Worm (Caenorhabditis elegans) whole organism, L1 larva: ENCODE measurements around the gene C55C3.3.
A peak's percentile ranks its signal among the peaks of the same experiment; 100 is the strongest.

Experiments used
- C34B4.2 ChIP-seq: sonication (generic microtip); optimal IDR thresholded peaks from 2 replicates; lab custom pipeline; 2017; ENCODE audit warnings: mild to moderate bottlenecking, missing genetic modification characterization, missing compliant biosample characterization
- F16B12.6 ChIP-seq: fragments of 150-350 bp; optimal IDR thresholded peaks from 2 replicates; lab custom pipeline; 2014; ENCODE audit warnings: missing biosample characterization, missing genetic modification characterization
- alr-1 ChIP-seq: fragments of 200-800 bp; sonication (Bioruptor generic); optimal IDR thresholded peaks from 2 replicates; lab custom pipeline; 2018; ENCODE audit warnings: borderline replicate concordance, mild to moderate bottlenecking, missing genetic modification characterization, missing compliant biosample characterization
- blmp-1 ChIP-seq: fragments of 150-350 bp; optimal IDR thresholded peaks from 2 replicates; lab custom pipeline; 2014; ENCODE audit warnings: missing biosample characterization, missing genetic modification characterization
- ceh-88 ChIP-seq: fragments of 200-800 bp; sonication (Bioruptor generic); IDR thresholded peaks from 2 replicates; pipeline ENCODE4 v1.3.6; 2022; ENCODE audit warnings: missing genetic modification characterization, missing compliant biosample characterization
- dpl-1 ChIP-seq, 3 experiments: fragments of 150-350 bp in 2 of 3; sonication (generic microtip) in 1 of 3; optimal IDR thresholded peaks; 2 replicates each; lab custom pipeline; 2014 to 2017; ENCODE audit warnings: missing biosample characterization in 3 of 3, missing genetic modification characterization in 3 of 3, missing genetic modification reagents in 3 of 3
- dsc-1 ChIP-seq: sonication (generic microtip); optimal IDR thresholded peaks from 2 replicates; lab custom pipeline; 2016; ENCODE audit warnings: mild to moderate bottlenecking, missing genetic modification characterization, missing compliant biosample characterization
- elt-2 ChIP-seq: sonication (generic microtip); optimal IDR thresholded peaks from 2 replicates; lab custom pipeline; 2016; ENCODE audit warnings: missing genetic modification characterization, mild to moderate bottlenecking, inconsistent platforms, missing compliant biosample characterization, missing genetic modification reagents
- elt-3 ChIP-seq, 6 experiments: fragments of 150-350 bp in 1 of 6; sonication (generic microtip); optimal IDR thresholded peaks; 2 replicates each; lab custom pipeline; 2017 to 2018; ENCODE audit warnings: missing biosample characterization in 6 of 6, missing genetic modification characterization in 6 of 6, inconsistent platforms in 1 of 6
- ets-5 ChIP-seq: fragments of 200-800 bp; sonication (Bioruptor generic); IDR thresholded peaks from 2 replicates; pipeline ENCODE4 v1.3.6; 2022; ENCODE audit warnings: missing genetic modification characterization, missing compliant biosample characterization
- fkh-8 ChIP-seq: sonication (generic microtip); optimal IDR thresholded peaks from 2 replicates; lab custom pipeline; 2016; ENCODE audit warnings: mild to moderate bottlenecking, missing genetic modification characterization, missing compliant biosample characterization
- hlh-17 ChIP-seq: fragments of 200-800 bp; sonication (Bioruptor generic); optimal IDR thresholded peaks from 2 replicates; lab custom pipeline; 2018; ENCODE audit warnings: missing genetic modification characterization, mild to moderate bottlenecking, missing compliant biosample characterization, moderate library complexity, borderline replicate concordance
- hlh-4 ChIP-seq: sonication (generic microtip); optimal IDR thresholded peaks from 2 replicates; lab custom pipeline; 2016; ENCODE audit warnings: mild to moderate bottlenecking, missing genetic modification characterization, missing compliant biosample characterization
- jun-1 ChIP-seq: fragments of 150-350 bp; optimal IDR thresholded peaks from 2 replicates; lab custom pipeline; 2014; ENCODE audit warnings: missing biosample characterization, missing genetic modification reagents, missing genetic modification characterization
- lin-14 ChIP-seq: fragments of 200-800 bp; sonication (Bioruptor generic); optimal IDR thresholded peaks from 2 replicates; lab custom pipeline; 2018; ENCODE audit warnings: mild to moderate bottlenecking, missing genetic modification characterization, moderate library complexity, missing compliant biosample characterization
- lin-15B ChIP-seq: fragments of 150-350 bp; sonication (generic microtip); optimal IDR thresholded peaks from 3 replicates; lab custom pipeline; 2014; ENCODE audit warnings: missing biosample characterization, missing genetic modification characterization
- lin-35 ChIP-seq, 2 experiments: fragments of 150-350 bp; optimal IDR thresholded peaks; 2 replicates each; lab custom pipeline; 2014; ENCODE audit warnings: missing biosample characterization in 2 of 2, missing genetic modification characterization in 2 of 2, missing genetic modification reagents in 2 of 2
- lir-3 ChIP-seq: sonication (generic microtip); optimal IDR thresholded peaks from 2 replicates; lab custom pipeline; 2016; ENCODE audit warnings: mild to moderate bottlenecking, missing genetic modification characterization, moderate library complexity, missing compliant biosample characterization; ENCODE audit not compliant: poor library complexity
- lsy-2 ChIP-seq, 2 experiments: fragments of 150-350 bp; optimal IDR thresholded peaks; 2 replicates each; lab custom pipeline; 2014; ENCODE audit warnings: missing biosample characterization in 2 of 2, missing genetic modification characterization in 2 of 2
- mdl-1 ChIP-seq, 2 experiments: fragments of 150-350 bp; optimal IDR thresholded peaks; 2 replicates each; lab custom pipeline; 2014 to 2017; ENCODE audit warnings: missing biosample characterization in 2 of 2, missing genetic modification characterization in 2 of 2, inconsistent platforms in 1 of 2
- nhr-12 ChIP-seq: sonication (generic microtip); optimal IDR thresholded peaks from 2 replicates; lab custom pipeline; 2017; ENCODE audit warnings: missing biosample characterization, missing genetic modification characterization
- nhr-19 ChIP-seq: fragments of 200-800 bp; sonication (Bioruptor generic); conservative IDR thresholded peaks from 2 replicates; pipeline ENCODE4 v1.3.6; 2022; ENCODE audit warnings: missing genetic modification characterization, missing compliant biosample characterization
- nhr-20 ChIP-seq: sonication (generic microtip); optimal IDR thresholded peaks from 2 replicates; lab custom pipeline; 2016; ENCODE audit warnings: mild to moderate bottlenecking, missing genetic modification characterization, missing compliant biosample characterization
- nhr-237 ChIP-seq: fragments of 150-350 bp; optimal IDR thresholded peaks from 2 replicates; lab custom pipeline; 2014; ENCODE audit warnings: missing biosample characterization, missing genetic modification characterization
- nhr-28 ChIP-seq: fragments of 150-350 bp; optimal IDR thresholded peaks from 2 replicates; lab custom pipeline; 2014; ENCODE audit warnings: missing biosample characterization, missing genetic modification characterization
- nhr-71 ChIP-seq: sonication (generic microtip); optimal IDR thresholded peaks from 2 replicates; lab custom pipeline; 2016; ENCODE audit warnings: mild to moderate bottlenecking, missing genetic modification characterization, moderate library complexity, missing compliant biosample characterization
- nhr-77 ChIP-seq: fragments of 150-350 bp; optimal IDR thresholded peaks from 2 replicates; lab custom pipeline; 2014; ENCODE audit warnings: missing biosample characterization, missing genetic modification characterization
- nhr-84 ChIP-seq: sonication (generic microtip); optimal IDR thresholded peaks from 2 replicates; lab custom pipeline; 2017; ENCODE audit warnings: missing biosample characterization, missing genetic modification characterization
- nhr-85 ChIP-seq: sonication (generic microtip); peaks from one replicate; lab custom pipeline; 2016; ENCODE audit warnings: missing genetic modification characterization, inconsistent platforms, missing compliant biosample characterization
- rnt-1 ChIP-seq: sonication (generic microtip); optimal IDR thresholded peaks from 2 replicates; lab custom pipeline; 2016; ENCODE audit warnings: mild to moderate bottlenecking, missing genetic modification characterization, moderate library complexity, missing compliant biosample characterization
- skn-1 ChIP-seq: fragments of 150-350 bp; optimal IDR thresholded peaks from 2 replicates; lab custom pipeline; 2014; ENCODE audit warnings: missing biosample characterization, missing genetic modification characterization
- snpc-4 ChIP-seq: fragments of 150-350 bp; optimal IDR thresholded peaks from 2 replicates; lab custom pipeline; 2014; ENCODE audit warnings: missing biosample characterization, missing genetic modification characterization
- sox-4 ChIP-seq: sonication (generic microtip); optimal IDR thresholded peaks from 2 replicates; lab custom pipeline; 2016; ENCODE audit warnings: missing genetic modification characterization, missing compliant biosample characterization
- sptf-1 ChIP-seq: fragments of 150-350 bp; optimal IDR thresholded peaks from 2 replicates; lab custom pipeline; 2014; ENCODE audit warnings: missing biosample characterization, missing genetic modification characterization
- swsn-7 ChIP-seq: sonication (generic microtip); optimal IDR thresholded peaks from 2 replicates; lab custom pipeline; 2016; ENCODE audit warnings: missing genetic modification characterization, missing compliant biosample characterization
- tbx-2 ChIP-seq: sonication (generic microtip); optimal IDR thresholded peaks from 2 replicates; lab custom pipeline; 2016; ENCODE audit warnings: missing genetic modification characterization, missing compliant biosample characterization
- unc-98 ChIP-seq: fragments of 200-800 bp; sonication (Bioruptor generic); IDR thresholded peaks from 2 replicates; pipeline ENCODE4 v1.3.6; 2022; ENCODE audit warnings: missing genetic modification characterization, missing compliant biosample characterization
- vab-15 ChIP-seq: sonication (generic microtip); optimal IDR thresholded peaks from 2 replicates; lab custom pipeline; 2017; ENCODE audit warnings: missing genotype, mild to moderate bottlenecking, missing genetic modification characterization, missing compliant biosample characterization

C55C3.3 gene

DNA sequence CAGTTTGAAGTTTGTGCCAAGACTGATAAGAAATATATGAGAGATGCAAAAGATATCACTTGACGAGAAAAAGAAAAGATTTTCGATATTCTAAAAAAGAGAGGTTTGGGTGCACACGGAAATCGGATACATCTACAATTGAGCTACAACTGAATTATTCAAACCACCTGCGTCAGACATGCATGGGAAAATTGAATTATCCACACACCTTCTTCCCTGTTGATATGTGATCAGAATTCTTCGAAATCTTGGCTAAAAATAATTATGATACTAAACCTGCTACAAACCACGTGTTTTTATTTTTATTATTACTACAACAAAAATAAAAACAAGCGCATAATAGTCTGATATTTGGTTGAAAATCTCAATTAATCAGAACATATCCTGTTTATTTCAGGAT is 26.9 kb upstream of the C55C3.3 start (continued):
- TF ChIP-seq sox-4 (tag; lab: Kevin White, UChicago) (no peak), fkh-8 (tag; lab: Kevin White, UChicago) (peak; percentile 72), skn-1 (tag; lab: Kevin White, UChicago) (no peak), hlh-4 (tag; lab: Kevin White, UChicago) (peak; percentile 30), dpl-1 (GFP tag; optimal IDR thresholded peaks at IDR 0.05; lab: Kevin White, UChicago) (no peak), nhr-71 (tag; lab: Kevin White, UChicago) (peak; percentile 69), nhr-20 (tag; lab: Kevin White, UChicago) (peak; percentile 31), nhr-28 (tag; lab: Kevin White, UChicago) (no peak), nhr-19 (GFP tag; lab: Robert Waterston, UW) (no peak), nhr-77 (tag; lab: Kevin White, UChicago) (no peak), nhr-12 (tag; lab: Kevin White, UChicago) (no peak), sptf-1 (tag; lab: Kevin White, UChicago) (no peak), swsn-7 (tag; lab: Kevin White, UChicago) (peak; percentile 23), F16B12.6 (no peak), nhr-85 (tag; lab: Kevin White, UChicago) (no peak), nhr-237 (tag; lab: Kevin White, UChicago) (no peak), dsc-1 (tag; lab: Kevin White, UChicago) (peak; percentile 59), blmp-1 (no peak)

DNA sequence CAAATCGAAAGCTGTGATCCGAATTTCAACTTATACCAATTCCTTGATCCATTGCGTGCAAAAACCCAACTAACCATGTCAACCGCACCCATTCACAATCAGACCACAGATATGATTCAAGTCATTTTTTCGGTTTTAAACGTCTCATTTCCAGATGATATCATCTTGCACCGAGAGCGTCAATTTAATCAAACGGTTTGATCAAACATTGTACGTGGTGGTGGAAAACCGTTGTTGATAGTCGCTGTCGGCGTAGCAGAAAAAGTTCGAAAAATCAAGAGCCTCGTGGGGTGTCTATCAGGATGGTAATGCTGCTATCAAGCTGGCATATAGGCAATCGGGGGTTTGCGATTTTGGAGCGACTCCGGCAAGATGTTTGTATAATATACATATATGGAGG is 26.2 kb upstream of the C55C3.3 start:
- TF ChIP-seq nhr-28 (tag; lab: Kevin White, UChicago) (no peak), mdl-1 (tag; optimal IDR thresholded peaks at IDR 0.05; lab: Kevin White, UChicago) (peak in 1 of 2 experiments; percentile 3), alr-1 (tag; lab: Kevin White, UChicago) (no peak), nhr-12 (tag; lab: Kevin White, UChicago) (no peak), vab-15 (tag; lab: Kevin White, UChicago) (no peak), hlh-17 (GFP tag; lab: Kevin White, UChicago) (no peak), snpc-4 (tag; lab: Kevin White, UChicago) (no peak), nhr-71 (tag; lab: Kevin White, UChicago) (no peak), ets-5 (no peak), elt-2 (tag; lab: Kevin White, UChicago) (peak; percentile 57), lir-3 (tag; lab: Kevin White, UChicago) (no peak), skn-1 (tag; lab: Kevin White, UChicago) (no peak), C34B4.2 (tag; lab: Kevin White, UChicago) (no peak)
- TF ChIP-seq, all 84 proteins: peak for 2

- TF ChIP-seq jun-1 (tag; lab: Kevin White, UChicago) (no peak), nhr-84 (tag; lab: Kevin White, UChicago) (no peak), lin-15B (tag; lab: Kevin White, UChicago) (no peak), tbx-2 (no peak), C34B4.2 (tag; lab: Kevin White, UChicago) (no peak), ceh-88 (GFP tag; lab: Robert Waterston, UW) (no peak), lsy-2 (tag; optimal IDR thresholded peaks at IDR 0.05; lab: Kevin White, UChicago) (no peak), skn-1 (tag; lab: Kevin White, UChicago) (no peak), lin-35 (GFP tag; optimal IDR thresholded peaks at IDR 0.05; lab: Kevin White, UChicago) (peak in 1 of 2 experiments; percentile 24), unc-98 (no peak), rnt-1 (tag; lab: Kevin White, UChicago) (no peak), elt-2 (tag; lab: Kevin White, UChicago) (peak; percentile 58), elt-3 (tag; optimal IDR thresholded peaks at IDR 0.05; lab: Kevin White, UChicago) (no peak), lin-14 (GFP tag; lab: Kevin White, UChicago) (peak; percentile 12)
Observed at ce11 chrIV:5659461-5659860, 25.6 kb upstream of the C55C3.3 start.
